Fruit fly (Drosophila melanogaster) whole organism: Measurements from ENCODE around the gene CG34283.

Experiments used
- CG8478 ChIP-seq: fragments of >200 bp; optimal IDR thresholded peaks from 2 replicates; lab custom pipeline; 2018; ENCODE audit warnings: inconsistent platforms
- Dll ChIP-seq: fragments of >200 bp; optimal IDR thresholded peaks from 2 replicates; lab custom pipeline; 2017
- usp ChIP-seq: fragments of >200 bp; optimal IDR thresholded peaks from 2 replicates; lab custom pipeline; 2017; ENCODE audit warnings: missing biosample characterization, missing genetic modification characterization, mixed read lengths

DNA sequence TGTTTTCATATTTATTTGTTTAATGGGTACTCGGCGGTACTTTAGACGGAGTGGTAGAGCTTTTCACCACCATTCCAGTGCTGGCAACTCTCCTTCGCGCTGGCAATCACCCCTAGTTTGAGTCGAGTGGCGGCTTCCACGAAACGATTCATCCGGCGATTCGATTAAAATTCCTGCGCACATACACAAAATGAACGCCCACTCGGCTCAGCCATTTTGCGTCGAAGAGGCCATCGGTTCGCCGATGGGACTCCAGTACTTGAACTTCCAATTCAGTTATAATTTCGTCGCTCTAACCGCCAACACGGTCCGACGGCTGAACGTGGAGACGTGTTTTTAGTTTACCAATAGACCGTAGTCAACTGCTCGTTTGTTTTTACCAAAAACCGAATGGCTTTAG is 42.1 kb downstream of the CG34283 start, which contains the start of the genes CG46318 and ChT:
- TF ChIP-seq CG8478 (no peak), Dll (lab: Kevin White, UChicago) (no peak), usp (GFP tag; lab: Kevin White, UChicago) (no peak)
